Worm (Caenorhabditis elegans): ENCODE measurements around the gene F56A8.8.

F56A8.8 gene

DNA sequence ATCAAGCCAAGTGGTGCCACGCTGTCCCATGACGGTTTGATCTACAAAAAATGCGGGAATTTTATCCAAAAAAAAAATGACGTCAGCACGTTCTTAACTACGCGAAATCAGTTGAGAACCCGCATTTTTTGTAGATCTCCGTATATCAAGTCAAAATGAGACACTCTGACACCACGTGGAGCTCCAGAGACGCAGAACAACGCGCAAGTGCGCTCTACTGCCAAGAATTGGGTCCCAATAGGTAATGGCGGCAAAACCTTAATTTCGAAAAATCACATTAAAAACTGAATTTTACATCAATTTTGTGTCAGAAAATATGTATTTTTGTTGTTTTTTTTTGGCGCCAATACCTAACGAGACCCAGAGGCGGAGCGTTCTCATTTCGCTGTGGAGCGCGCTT, 31.4 kb downstream of the F56A8.8 start:
- TF ChIP-seq W03F9.2 (tag; optimal IDR thresholded peaks at IDR 0.05) (no peak), dao-5 (tag; optimal IDR thresholded peaks at IDR 0.05) (no peak), him-1 (tag; optimal IDR thresholded peaks at IDR 0.05) (no peak)

DNA sequence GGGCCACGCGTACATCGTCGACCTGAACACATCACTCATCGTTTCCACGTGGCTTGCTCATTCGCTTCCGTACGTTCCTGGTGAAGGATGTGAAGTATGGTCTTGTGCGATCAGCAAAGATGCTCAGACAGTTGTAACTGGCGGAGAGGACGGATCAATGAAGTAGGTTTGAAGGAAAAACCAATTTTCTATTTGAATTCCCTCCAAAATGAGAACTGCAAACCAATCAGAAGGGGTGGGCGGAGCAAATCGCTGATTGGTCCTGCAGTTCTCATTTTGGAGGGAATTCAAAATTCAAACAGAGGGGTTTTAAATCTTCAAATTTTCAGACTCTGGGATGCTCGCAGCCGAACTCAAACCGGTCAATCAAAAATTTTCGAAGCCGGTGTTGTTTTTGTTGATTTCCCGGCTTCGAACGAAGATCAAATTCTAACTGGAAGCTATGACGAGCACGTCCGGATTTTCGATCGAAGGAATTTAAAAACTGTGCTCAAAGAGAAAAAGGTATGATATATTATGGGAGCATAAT, 31.9 kb downstream of the F56A8.8 start:
- TF ChIP-seq dao-5 (tag; optimal IDR thresholded peaks at IDR 0.05) (no peak), W03F9.2 (tag; optimal IDR thresholded peaks at IDR 0.05) (no peak), him-1 (tag; optimal IDR thresholded peaks at IDR 0.05) (no peak)

DNA sequence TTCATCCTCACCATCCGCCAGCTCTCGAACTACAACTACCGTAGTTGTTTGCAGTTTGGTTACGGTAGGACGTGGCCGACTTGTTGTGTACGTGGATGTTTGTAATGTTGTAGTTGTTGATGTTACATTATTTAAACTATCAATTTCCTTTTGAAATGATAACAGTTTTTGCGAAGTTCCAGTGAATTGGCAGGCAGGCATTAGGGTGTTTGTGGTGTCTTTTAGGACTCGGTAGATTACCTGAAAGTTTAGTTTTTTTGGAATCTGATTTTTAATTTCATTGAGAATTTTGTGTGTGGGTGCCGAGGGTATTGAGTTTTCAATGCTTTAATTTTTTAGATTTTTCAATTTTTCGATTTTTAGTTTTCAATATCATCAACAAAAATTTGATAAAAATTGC, 37.1 kb downstream of the F56A8.8 start, which contains the start of gene F53A2.11:
TSS of gene F53A2.11 (minus strand) at position 101 of the 400 bp plus-strand sequence.
- TF ChIP-seq him-1 (tag; optimal IDR thresholded peaks at IDR 0.05) (no peak), dao-5 (tag; optimal IDR thresholded peaks at IDR 0.05) (no peak), W03F9.2 (tag; optimal IDR thresholded peaks at IDR 0.05) (no peak)

DNA sequence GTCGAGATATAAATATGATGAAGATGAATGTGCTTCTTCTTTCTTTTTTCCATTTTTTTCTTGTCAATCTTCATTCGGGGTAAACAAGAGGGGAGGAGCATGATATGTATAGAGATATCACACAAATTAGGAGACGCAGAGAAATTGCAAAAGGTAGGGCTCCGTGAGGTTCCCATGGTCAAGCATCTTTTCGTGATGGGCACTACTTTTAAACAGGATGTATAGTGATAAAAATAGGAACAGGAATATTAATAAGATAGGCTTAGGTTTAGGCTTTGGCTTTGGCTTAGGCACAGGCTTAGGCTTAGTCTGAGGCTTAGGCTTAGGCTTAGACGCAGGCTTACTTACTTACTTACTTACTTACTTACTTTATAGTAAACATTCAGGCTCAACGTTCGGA, 39.2 kb downstream of the F56A8.8 start, which contains the start of gene F53A2.1:
TSS of gene F53A2.1 (minus strand) at position 101 of the 400 bp plus-strand sequence.
- no peak for TF ChIP-seq W03F9.2 (tag; optimal IDR thresholded peaks at IDR 0.05)
- no peak for TF ChIP-seq him-1 (tag; optimal IDR thresholded peaks at IDR 0.05)
- TF ChIP-seq dao-5 (tag; optimal IDR thresholded peaks at IDR 0.05), result no peak

DNA sequence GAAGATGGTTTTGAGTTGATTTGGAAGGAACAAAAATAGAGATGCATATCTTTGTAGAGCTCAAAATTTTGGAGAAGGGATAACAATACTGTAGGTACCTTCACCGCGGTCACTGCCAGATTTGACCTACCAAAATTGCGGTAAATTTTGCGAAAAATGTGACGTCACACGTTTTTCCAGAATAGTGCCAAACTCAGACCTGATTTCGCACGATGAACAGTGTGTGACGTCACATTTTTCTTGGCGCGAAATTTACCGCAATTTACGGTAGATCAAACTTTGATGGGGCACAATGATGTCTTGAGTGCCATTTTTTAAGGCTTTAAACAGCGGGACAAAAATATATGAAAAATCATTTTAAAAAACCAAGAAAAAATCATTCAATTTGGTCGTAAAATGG, 43.4 kb downstream of the F56A8.8 start:
- TF ChIP-seq dao-5 (tag; optimal IDR thresholded peaks at IDR 0.05), result no peak
- no peak for TF ChIP-seq him-1 (tag; optimal IDR thresholded peaks at IDR 0.05)
- TF ChIP-seq W03F9.2 (tag; optimal IDR thresholded peaks at IDR 0.05), result no peak

DNA sequence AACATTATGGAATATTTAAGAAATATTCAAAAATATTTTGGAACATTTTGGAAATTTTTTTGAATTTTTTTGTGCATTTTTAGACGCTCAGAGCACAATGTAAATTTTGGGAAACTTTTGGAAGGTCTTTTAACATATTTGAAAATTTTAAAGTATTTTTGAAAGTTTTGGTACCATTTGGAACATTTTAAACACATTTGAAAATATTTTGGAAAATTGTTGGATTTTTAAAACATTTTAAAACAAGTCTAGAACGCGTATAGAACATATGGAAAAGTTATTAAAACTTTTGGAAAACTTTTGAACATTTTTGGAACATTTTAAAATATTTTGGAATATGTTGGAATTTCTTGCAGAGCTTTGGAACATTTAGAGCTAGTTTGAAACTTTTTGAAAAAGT, 48.2 kb downstream of the F56A8.8 start, which contains the start of gene sdz-20:
TSS of gene sdz-20 (plus strand) at position 301 of the 400 bp plus-strand sequence.
- no peak for TF ChIP-seq him-1 (tag; optimal IDR thresholded peaks at IDR 0.05)
- TF ChIP-seq dao-5 (tag; optimal IDR thresholded peaks at IDR 0.05), result no peak
- TF ChIP-seq W03F9.2 (tag; optimal IDR thresholded peaks at IDR 0.05), result no peak

Data from whole organism, L4/young adult.